Fruit fly (Drosophila melanogaster): ENCODE measurements around the gene Nmdmc.
A peak's percentile ranks its signal among the peaks of the same experiment; 100 is the strongest.

The Nmdmc gene

DNA sequence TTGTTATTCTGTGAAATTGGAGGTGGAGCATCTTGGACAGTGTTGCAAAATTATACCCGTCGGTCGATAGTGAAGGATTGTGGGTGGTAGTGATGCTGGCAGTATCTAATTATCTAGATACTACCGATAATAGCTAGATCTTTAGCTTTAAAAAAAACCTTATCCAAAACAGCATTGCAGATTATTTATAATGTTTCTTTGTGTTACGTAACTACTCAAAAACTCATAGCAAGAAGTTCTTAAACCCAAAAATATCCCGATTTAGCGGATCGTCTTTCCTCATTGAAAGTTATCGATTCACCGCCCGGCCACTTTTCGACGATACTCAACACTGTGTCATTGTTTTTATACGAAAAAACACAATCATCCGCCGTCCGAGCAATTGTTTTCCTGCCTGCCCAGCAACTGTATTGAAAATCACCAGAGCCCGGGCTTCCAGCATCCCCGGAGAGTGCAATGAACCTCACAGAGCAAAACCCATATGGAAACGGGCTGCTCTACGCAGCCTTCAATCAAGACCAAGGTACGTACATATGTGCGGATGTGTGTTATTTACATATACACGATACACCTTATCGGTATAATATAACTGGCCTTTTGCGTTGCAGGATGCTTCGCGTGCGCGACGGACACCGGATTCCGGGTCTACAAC, 57.3 kb downstream of the Nmdmc start, which contains the start of gene CG11975 (continued):
- no peak for TF ChIP-seq CG43689 (GFP tag; IDR thresholded peaks at IDR 0.05)
- TF ChIP-seq Hey (tag; optimal IDR thresholded peaks at IDR 0.05), result no peak
- TF ChIP-seq vvl (GFP tag; IDR thresholded peaks at IDR 0.05), result peak; percentile 61
- TF ChIP-seq CG31224 (GFP tag; IDR thresholded peaks at IDR 0.05), result 0 out of 2 replicates have a peak, but pooled peaks have one; percentile 6
- peak; percentile 80 for TF ChIP-seq Chrac-16 (GFP tag; optimal IDR thresholded peaks at IDR 0.05)
- TF ChIP-seq Deaf1 (tag; optimal IDR thresholded peaks at IDR 0.05), result no peak
- peak; percentile 80 for TF ChIP-seq CG16863 (GFP tag; optimal IDR thresholded peaks at IDR 0.05)
- no peak for TF ChIP-seq dati (GFP tag; IDR thresholded peaks at IDR 0.05)
- TF ChIP-seq CG17361 (GFP tag; IDR thresholded peaks at IDR 0.05), result peak; percentile 80
- TF ChIP-seq knrl (GFP tag; IDR thresholded peaks at IDR 0.05; ENCODE audit: partially characterized antibody), result peak; percentile 77
- TF ChIP-seq CG12769 (tag; optimal IDR thresholded peaks at IDR 0.05), result no peak
- peak; percentile 85 for TF ChIP-seq maf-S (GFP tag; optimal IDR thresholded peaks at IDR 0.05)
- peak; percentile 67 for TF ChIP-seq trh (GFP tag; optimal IDR thresholded peaks at IDR 0.05)
- no peak for TF ChIP-seq gem (tag; optimal IDR thresholded peaks at IDR 0.05)
- TF ChIP-seq CG2712 (tag; optimal IDR thresholded peaks at IDR 0.05), result peak; percentile 74
- peak; percentile 70 for TF ChIP-seq CG18262 (tag; optimal IDR thresholded peaks at IDR 0.05)
- peak; percentile 82 for TF ChIP-seq her (GFP tag; optimal IDR thresholded peaks at IDR 0.05)
- peak; percentile 86 for TF ChIP-seq HmgZ (tag; optimal IDR thresholded peaks at IDR 0.05)
- TF ChIP-seq kay (GFP tag; optimal IDR thresholded peaks at IDR 0.05), result peak; percentile 49
- no peak for TF ChIP-seq H15 (GFP tag; IDR thresholded peaks at IDR 0.05)
- no peak for TF ChIP-seq dimm (GFP tag; IDR thresholded peaks at IDR 0.05)
- TF ChIP-seq Fer1 (GFP tag; optimal IDR thresholded peaks at IDR 0.05), result peak; percentile 64
- no peak for TF ChIP-seq chinmo (GFP tag; IDR thresholded peaks at IDR 0.05; ENCODE audit: partially characterized antibody)
- no peak for TF ChIP-seq CG3726 (GFP tag; IDR thresholded peaks at IDR 0.05)
- TF ChIP-seq prd (optimal IDR thresholded peaks at IDR 0.05), result no peak
- TF ChIP-seq prd (GFP tag; IDR thresholded peaks at IDR 0.05), result peak; percentile 55
- peak; percentile 79 for TF ChIP-seq Max (GFP tag; optimal IDR thresholded peaks at IDR 0.05)
- TF ChIP-seq crc (GFP tag; optimal IDR thresholded peaks at IDR 0.05), result peak; percentile 60
- peak; percentile 59 for TF ChIP-seq dmrt11E (tag; optimal IDR thresholded peaks at IDR 0.05)
- TF ChIP-seq CG17385 (GFP tag; optimal IDR thresholded peaks at IDR 0.05), result no peak
- TF ChIP-seq slp2 (GFP tag; optimal IDR thresholded peaks at IDR 0.05), result peak; percentile 78
- peak; percentile 37 for TF ChIP-seq ERR (GFP tag; optimal IDR thresholded peaks at IDR 0.05)
- no peak for TF ChIP-seq CG6254 (GFP tag; optimal IDR thresholded peaks at IDR 0.05)
- no peak for TF ChIP-seq CG32767 (GFP tag; IDR thresholded peaks at IDR 0.05)
- peak; percentile 93 for TF ChIP-seq CG13624 (GFP tag; optimal IDR thresholded peaks at IDR 0.05)
- no peak for TF ChIP-seq tap (tag; optimal IDR thresholded peaks at IDR 0.05)
- TF ChIP-seq CG16815 (GFP tag; optimal IDR thresholded peaks at IDR 0.05), result peak; percentile 29
- TF ChIP-seq CG11696 (GFP tag; IDR thresholded peaks at IDR 0.05), result no peak
- TF ChIP-seq CG6813 (GFP tag; optimal IDR thresholded peaks at IDR 0.05), result peak; percentile 36
- peak in 1 of 2 experiments; percentile 45 for TF ChIP-seq eve (GFP tag; optimal IDR thresholded peaks at IDR 0.05)
- no peak for TF ChIP-seq Ravus (GFP tag; IDR thresholded peaks at IDR 0.05)
- TF ChIP-seq pzg (GFP tag; optimal IDR thresholded peaks at IDR 0.05), result peak; percentile 78
- TF ChIP-seq otp (GFP tag; IDR thresholded peaks at IDR 0.05), result no peak
- peak; percentile 69; the same call in 1 of the 3 replicates for TF ChIP-seq CG34422 (GFP tag; IDR thresholded peaks at IDR 0.05)
- TF ChIP-seq Rfx (GFP tag; IDR thresholded peaks at IDR 0.05), result peak; percentile 84
- TF ChIP-seq sna (GFP tag; IDR thresholded peaks at IDR 0.05; ENCODE audit: partially characterized antibody), result peak; percentile 60
- TF ChIP-seq Six4 (GFP tag; optimal IDR thresholded peaks at IDR 0.05), result peak; percentile 67
- TF ChIP-seq CG7271 (tag; optimal IDR thresholded peaks at IDR 0.05), result no peak
- peak; percentile 72 for TF ChIP-seq CG9817 (tag; optimal IDR thresholded peaks at IDR 0.05)
- TF ChIP-seq crol (GFP tag; IDR thresholded peaks at IDR 0.05), result no peak
- no peak for TF ChIP-seq ro (GFP tag; IDR thresholded peaks at IDR 0.05)

Data from whole organism, embryonic.